Worm (Caenorhabditis elegans) whole organism, L1 larva: ENCODE results near the gene T28D6.7.

Experiments
- C04F5.9 ChIP-seq: sonication (generic microtip); optimal IDR thresholded peaks from 2 replicates; lab custom pipeline; 2016; ENCODE audit warnings: missing genetic modification characterization, missing compliant biosample characterization
- alr-1 ChIP-seq: fragments of 200-800 bp; sonication (Bioruptor generic); optimal IDR thresholded peaks from 2 replicates; lab custom pipeline; 2018; ENCODE audit warnings: borderline replicate concordance, mild to moderate bottlenecking, missing genetic modification characterization, missing compliant biosample characterization
- blmp-1 ChIP-seq: fragments of 150-350 bp; optimal IDR thresholded peaks from 2 replicates; lab custom pipeline; 2014; ENCODE audit warnings: missing biosample characterization, missing genetic modification characterization
- ceh-63 ChIP-seq: fragments of 200-800 bp; sonication (Bioruptor generic); optimal IDR thresholded peaks from 2 replicates; lab custom pipeline; 2018; ENCODE audit warnings: mild to moderate bottlenecking, missing genetic modification characterization, missing compliant biosample characterization
- ceh-88 ChIP-seq: fragments of 200-800 bp; sonication (Bioruptor generic); IDR thresholded peaks from 2 replicates; pipeline ENCODE4 v1.3.6; 2022; ENCODE audit warnings: missing genetic modification characterization, missing compliant biosample characterization
- ces-1 ChIP-seq: fragments of 150-350 bp; optimal IDR thresholded peaks from 2 replicates; lab custom pipeline; 2014; ENCODE audit warnings: missing biosample characterization, missing genetic modification reagents, missing genetic modification characterization
- dpl-1 ChIP-seq, 3 experiments: fragments of 150-350 bp in 2 of 3; sonication (generic microtip) in 1 of 3; optimal IDR thresholded peaks; 2 replicates each; lab custom pipeline; 2014 to 2017; ENCODE audit warnings: missing biosample characterization in 3 of 3, missing genetic modification characterization in 3 of 3, missing genetic modification reagents in 3 of 3
- efl-1 ChIP-seq, 4 experiments: fragments of 150-350 bp; optimal IDR thresholded peaks in 3 of 4; peaks in 1 of 4; 1 replicate in 1 of 4; 2 replicates in 3 of 4; lab custom pipeline; 2014; ENCODE audit warnings: missing biosample characterization in 2 of 4, missing genetic modification characterization in 2 of 4, missing genetic modification reagents in 2 of 4
- ets-5 ChIP-seq: fragments of 200-800 bp; sonication (Bioruptor generic); IDR thresholded peaks from 2 replicates; pipeline ENCODE4 v1.3.6; 2022; ENCODE audit warnings: missing genetic modification characterization, missing compliant biosample characterization
- fkh-10 ChIP-seq: sonication (generic microtip); optimal IDR thresholded peaks from 2 replicates; lab custom pipeline; 2017; ENCODE audit warnings: missing biosample characterization, missing genetic modification reagents, missing genetic modification characterization
- fkh-4 ChIP-seq: sonication (generic microtip); optimal IDR thresholded peaks from 2 replicates; lab custom pipeline; 2016; ENCODE audit warnings: missing compliant biosample characterization, missing genetic modification characterization, borderline replicate concordance
- fkh-8 ChIP-seq: sonication (generic microtip); optimal IDR thresholded peaks from 2 replicates; lab custom pipeline; 2016; ENCODE audit warnings: mild to moderate bottlenecking, missing genetic modification characterization, missing compliant biosample characterization
- fos-1 ChIP-seq: fragments of 150-350 bp; optimal IDR thresholded peaks from 2 replicates; lab custom pipeline; 2014; ENCODE audit warnings: missing biosample characterization, missing genetic modification characterization
- irx-1 ChIP-seq: sonication (generic microtip); optimal IDR thresholded peaks from 2 replicates; lab custom pipeline; 2016; ENCODE audit warnings: missing genetic modification characterization, missing compliant biosample characterization
- isw-1 ChIP-seq: fragments of 200-800 bp; sonication (Bioruptor generic); IDR thresholded peaks from 2 replicates; pipeline ENCODE4 v1.3.6; 2022; ENCODE audit warnings: missing genetic modification characterization, missing compliant biosample characterization
- jun-1 ChIP-seq: fragments of 150-350 bp; optimal IDR thresholded peaks from 2 replicates; lab custom pipeline; 2014; ENCODE audit warnings: missing biosample characterization, missing genetic modification reagents, missing genetic modification characterization
- lin-14 ChIP-seq: fragments of 200-800 bp; sonication (Bioruptor generic); optimal IDR thresholded peaks from 2 replicates; lab custom pipeline; 2018; ENCODE audit warnings: mild to moderate bottlenecking, missing genetic modification characterization, moderate library complexity, missing compliant biosample characterization
- lin-15B ChIP-seq: fragments of 150-350 bp; sonication (generic microtip); optimal IDR thresholded peaks from 3 replicates; lab custom pipeline; 2014; ENCODE audit warnings: missing biosample characterization, missing genetic modification characterization
- lin-35 ChIP-seq, 2 experiments: fragments of 150-350 bp; optimal IDR thresholded peaks; 2 replicates each; lab custom pipeline; 2014; ENCODE audit warnings: missing biosample characterization in 2 of 2, missing genetic modification characterization in 2 of 2, missing genetic modification reagents in 2 of 2
- lsy-2 ChIP-seq, 2 experiments: fragments of 150-350 bp; optimal IDR thresholded peaks; 2 replicates each; lab custom pipeline; 2014; ENCODE audit warnings: missing biosample characterization in 2 of 2, missing genetic modification characterization in 2 of 2
- mab-9 ChIP-seq: fragments of 200-800 bp; sonication (Bioruptor generic); IDR thresholded peaks from 2 replicates; pipeline ENCODE4 v1.3.6; 2022; ENCODE audit warnings: missing genetic modification reagents, missing genetic modification characterization, missing compliant biosample characterization
- mef-2 ChIP-seq: fragments of 150-350 bp; optimal IDR thresholded peaks from 2 replicates; lab custom pipeline; 2014; ENCODE audit warnings: missing biosample characterization, missing genetic modification characterization
- mep-1 ChIP-seq: fragments of 150-350 bp; optimal IDR thresholded peaks from 2 replicates; lab custom pipeline; 2014; ENCODE audit warnings: missing biosample characterization, missing genetic modification characterization
- nhr-12 ChIP-seq: sonication (generic microtip); optimal IDR thresholded peaks from 2 replicates; lab custom pipeline; 2017; ENCODE audit warnings: missing biosample characterization, missing genetic modification characterization
- nhr-19 ChIP-seq: fragments of 200-800 bp; sonication (Bioruptor generic); conservative IDR thresholded peaks from 2 replicates; pipeline ENCODE4 v1.3.6; 2022; ENCODE audit warnings: missing genetic modification characterization, missing compliant biosample characterization
- nhr-237 ChIP-seq: fragments of 150-350 bp; optimal IDR thresholded peaks from 2 replicates; lab custom pipeline; 2014; ENCODE audit warnings: missing biosample characterization, missing genetic modification characterization
- nhr-71 ChIP-seq: sonication (generic microtip); optimal IDR thresholded peaks from 2 replicates; lab custom pipeline; 2016; ENCODE audit warnings: mild to moderate bottlenecking, missing genetic modification characterization, moderate library complexity, missing compliant biosample characterization
- nhr-85 ChIP-seq: sonication (generic microtip); peaks from one replicate; lab custom pipeline; 2016; ENCODE audit warnings: missing genetic modification characterization, inconsistent platforms, missing compliant biosample characterization
- nhr-90 ChIP-seq: sonication (generic microtip); optimal IDR thresholded peaks from 2 replicates; lab custom pipeline; 2016; ENCODE audit warnings: mild to moderate bottlenecking, missing genetic modification characterization, missing compliant biosample characterization; ENCODE audit not compliant: poor library complexity
- rnt-1 ChIP-seq: sonication (generic microtip); optimal IDR thresholded peaks from 2 replicates; lab custom pipeline; 2016; ENCODE audit warnings: mild to moderate bottlenecking, missing genetic modification characterization, moderate library complexity, missing compliant biosample characterization
- snpc-4 ChIP-seq: fragments of 150-350 bp; optimal IDR thresholded peaks from 2 replicates; lab custom pipeline; 2014; ENCODE audit warnings: missing biosample characterization, missing genetic modification characterization
- snu-23 ChIP-seq: sonication (generic microtip); optimal IDR thresholded peaks from 2 replicates; lab custom pipeline; 2016; ENCODE audit warnings: missing genetic modification characterization, missing compliant biosample characterization
- swsn-7 ChIP-seq: sonication (generic microtip); optimal IDR thresholded peaks from 2 replicates; lab custom pipeline; 2016; ENCODE audit warnings: missing genetic modification characterization, missing compliant biosample characterization
- tbx-2 ChIP-seq: sonication (generic microtip); optimal IDR thresholded peaks from 2 replicates; lab custom pipeline; 2016; ENCODE audit warnings: missing genetic modification characterization, missing compliant biosample characterization
- tlp-1 ChIP-seq: fragments of 150-350 bp; optimal IDR thresholded peaks from 2 replicates; lab custom pipeline; 2014; ENCODE audit warnings: missing biosample characterization, missing genetic modification characterization
- unc-130 ChIP-seq: fragments of 150-350 bp; optimal IDR thresholded peaks from 2 replicates; lab custom pipeline; 2017; ENCODE audit warnings: missing biosample characterization, missing genetic modification characterization, inconsistent platforms
- unc-98 ChIP-seq: fragments of 200-800 bp; sonication (Bioruptor generic); IDR thresholded peaks from 2 replicates; pipeline ENCODE4 v1.3.6; 2022; ENCODE audit warnings: missing genetic modification characterization, missing compliant biosample characterization
- ztf-4 ChIP-seq: fragments of 150-350 bp; optimal IDR thresholded peaks from 2 replicates; lab custom pipeline; 2014; ENCODE audit warnings: missing biosample characterization, missing genetic modification characterization

T28D6.7 gene

ce11 chrIII:11346383-11346782 is at the start of gene T28D6.7:
Gene T28D6.7 (minus strand): TSS chrIII:11346483.
- TF ChIP-seq nhr-71 (tag; lab: Kevin White, UChicago) (no peak), dpl-1 (GFP tag; optimal IDR thresholded peaks at IDR 0.05; lab: Kevin White, UChicago) (no peak), mab-9 (GFP tag; lab: Robert Waterston, UW) (no peak), blmp-1 (no peak), nhr-19 (GFP tag; lab: Robert Waterston, UW) (no peak), efl-1 (optimal IDR thresholded peaks at IDR 0.05; lab: Kevin White, UChicago) (no peak), efl-1 (GFP tag; optimal IDR thresholded peaks at IDR 0.05 in 1 of 2; lab: Kevin White, UChicago) (no peak), alr-1 (tag; lab: Kevin White, UChicago) (no peak), rnt-1 (tag; lab: Kevin White, UChicago) (no peak), mef-2 (no peak)

- TF ChIP-seq lin-15B (tag; lab: Kevin White, UChicago) = no peak
- no peak for TF ChIP-seq ceh-63 (GFP tag; lab: Kevin White, UChicago)
- no peak for TF ChIP-seq ets-5 (GFP tag; lab: Robert Waterston, UW)
- no peak for TF ChIP-seq ces-1 (GFP tag; lab: Kevin White, UChicago)
- no peak for TF ChIP-seq swsn-7 (tag; lab: Kevin White, UChicago)
- no peak for TF ChIP-seq isw-1 (GFP tag; lab: Robert Waterston, UW)
- no peak for TF ChIP-seq jun-1
- no peak for TF ChIP-seq fkh-10 (GFP tag; lab: Kevin White, UChicago)
- no peak for TF ChIP-seq nhr-237 (tag; lab: Kevin White, UChicago)
- TF ChIP-seq blmp-1 = no peak
- no peak for TF ChIP-seq dpl-1 (GFP tag; optimal IDR thresholded peaks at IDR 0.05; lab: Kevin White, UChicago)
- no peak for TF ChIP-seq nhr-12 (tag; lab: Kevin White, UChicago)
- TF ChIP-seq nhr-90 (tag; lab: Kevin White, UChicago) = no peak
- TF ChIP-seq, all 84 proteins: peak for 0
These were observed 46.9 kb upstream of the T28D6.7 start, which contains the start of gene nlp-21 for ce11 chrIII:11393162-11393561. Gene nlp-21 (minus strand): TSS chrIII:11393262.

ce11 chrIII:11392740-11393139 is 46.5 kb upstream of the T28D6.7 start:
- TF ChIP-seq ets-5 (GFP tag; lab: Robert Waterston, UW) (no peak), nhr-85 (tag; lab: Kevin White, UChicago) (peak; percentile 37)

ce11 chrIII:11391601-11392520 is 45.6 kb upstream of the T28D6.7 start:
- no peak for TF ChIP-seq efl-1 (optimal IDR thresholded peaks at IDR 0.05; lab: Kevin White, UChicago)
- peak in 1 of 2 experiments; percentile 89 for TF ChIP-seq efl-1 (GFP tag; optimal IDR thresholded peaks at IDR 0.05 in 1 of 2; lab: Kevin White, UChicago)
- no peak for TF ChIP-seq lin-14 (GFP tag; lab: Kevin White, UChicago)
- no peak for TF ChIP-seq lsy-2 (tag; optimal IDR thresholded peaks at IDR 0.05; lab: Kevin White, UChicago)
- TF ChIP-seq ztf-4 (tag; lab: Kevin White, UChicago) = no peak
- no peak for TF ChIP-seq unc-98
- peak; percentile 6 for TF ChIP-seq tbx-2 (tag; lab: Kevin White, UChicago)
- peak; percentile 71 for TF ChIP-seq fkh-10 (GFP tag; lab: Kevin White, UChicago)
- TF ChIP-seq dpl-1 (GFP tag; optimal IDR thresholded peaks at IDR 0.05; lab: Kevin White, UChicago) = no peak
- peak; percentile 12 for TF ChIP-seq nhr-85 (tag; lab: Kevin White, UChicago)
- no peak for TF ChIP-seq lin-35 (GFP tag; optimal IDR thresholded peaks at IDR 0.05; lab: Kevin White, UChicago)

- TF ChIP-seq lin-14 (GFP tag; lab: Kevin White, UChicago) = no peak
- TF ChIP-seq fkh-10 (GFP tag; lab: Kevin White, UChicago) = peak; percentile 64
These were observed 44.5 kb upstream of the T28D6.7 start for ce11 chrIII:11390832-11391231.

- TF ChIP-seq fkh-10 (GFP tag; lab: Kevin White, UChicago) (no peak), tlp-1 (tag; lab: Kevin White, UChicago) (no peak), nhr-237 (tag; lab: Kevin White, UChicago) (no peak), snpc-4 (tag; lab: Kevin White, UChicago) (no peak), snu-23 (GFP tag; lab: Kevin White, UChicago) (no peak), swsn-7 (tag; lab: Kevin White, UChicago) (no peak), fkh-4 (no peak), fkh-8 (no peak), fos-1 (no peak), lin-14 (GFP tag; lab: Kevin White, UChicago) (no peak), irx-1 (tag; lab: Kevin White, UChicago) (no peak), mep-1 (tag; lab: Kevin White, UChicago) (no peak), unc-130 (tag; lab: Kevin White, UChicago) (no peak), nhr-71 (tag; lab: Kevin White, UChicago) (no peak), C04F5.9 (no peak), ceh-88 (GFP tag; lab: Robert Waterston, UW) (no peak)
These were observed 43.1 kb upstream of the T28D6.7 start for ce11 chrIII:11389384-11389783.
